Worm (Caenorhabditis elegans): ENCODE data around the gene sth-1.

Gene sth-1

ce11 chrV:8022040-8022439 is 29.9 kb upstream of the sth-1 start, which contains the start of gene ech-3:
ech-3 (plus strand) TSS chrV:8022217.
- TF ChIP-seq pqm-1 (tag; optimal IDR thresholded peaks at IDR 0.05) (peak; percentile 21), ceh-16 (tag; optimal IDR thresholded peaks at IDR 0.05) (no peak), skn-1 (tag; optimal IDR thresholded peaks at IDR 0.05) (no peak), ama-1 (optimal IDR thresholded peaks at IDR 0.05) (no peak), zag-1 (tag; optimal IDR thresholded peaks at IDR 0.05) (no peak), nhr-237 (tag; optimal IDR thresholded peaks at IDR 0.05) (no peak), nhr-11 (tag; optimal IDR thresholded peaks at IDR 0.05) (no peak), daf-12 (tag; optimal IDR thresholded peaks at IDR 0.05) (no peak), pha-4 (tag; optimal IDR thresholded peaks at IDR 0.05) (peak; percentile 51), elt-1 (tag; optimal IDR thresholded peaks at IDR 0.05) (no peak), ceh-28 (tag; optimal IDR thresholded peaks at IDR 0.05) (peak; percentile 75), nhr-77 (tag; optimal IDR thresholded peaks at IDR 0.05) (no peak), elt-2 (tag; optimal IDR thresholded peaks at IDR 0.05) (peak; percentile 39)

- no peak for TF ChIP-seq ceh-9 (tag; optimal IDR thresholded peaks at IDR 0.05)
- TF ChIP-seq egl-5 (tag; optimal IDR thresholded peaks at IDR 0.05) = no peak
- peak; percentile 28 for TF ChIP-seq nfya-1 (tag; optimal IDR thresholded peaks at IDR 0.05; ENCODE audit: insufficient read depth)
- no peak for TF ChIP-seq pqm-1 (tag; optimal IDR thresholded peaks at IDR 0.05)
- peak; percentile 2 for TF ChIP-seq lin-15B (tag; optimal IDR thresholded peaks at IDR 0.05)
- peak; percentile 18 for TF ChIP-seq hmg-11 (tag; optimal IDR thresholded peaks at IDR 0.05)
- TF ChIP-seq R02D3.7 (tag; optimal IDR thresholded peaks at IDR 0.05) = peak; percentile 89
- no peak for TF ChIP-seq nhr-76 (tag; optimal IDR thresholded peaks at IDR 0.05)
- no peak for TF ChIP-seq lin-39 (tag; optimal IDR thresholded peaks at IDR 0.05)
- no peak for TF ChIP-seq ama-1 (optimal IDR thresholded peaks at IDR 0.05)
- TF ChIP-seq eor-1 (tag; optimal IDR thresholded peaks at IDR 0.05) = no peak
- TF ChIP-seq fkh-2 (tag; optimal IDR thresholded peaks at IDR 0.05) = no peak
- TF ChIP-seq aly-2 (tag; optimal IDR thresholded peaks at IDR 0.05) = no peak
- TF ChIP-seq elt-1 (tag; optimal IDR thresholded peaks at IDR 0.05) = no peak
- no peak for TF ChIP-seq nhr-77 (tag; optimal IDR thresholded peaks at IDR 0.05)
- TF ChIP-seq unc-62 (GFP tag; optimal IDR thresholded peaks at IDR 0.05) = no peak
- no peak for TF ChIP-seq ceh-28 (tag; optimal IDR thresholded peaks at IDR 0.05)
- peak; percentile 30 for TF ChIP-seq pha-4 (tag; optimal IDR thresholded peaks at IDR 0.05)
- TF ChIP-seq fkh-10 (GFP tag; optimal IDR thresholded peaks at IDR 0.05) = no peak
Observed at ce11 chrV:8024752-8025151, 27.2 kb upstream of the sth-1 start, which contains the start of gene F43H9.3. F43H9.3 (minus strand) TSS chrV:8024940.

ce11 chrV:8025259-8025658 is 26.7 kb upstream of the sth-1 start:
- TF ChIP-seq ZK546.5 (tag; optimal IDR thresholded peaks at IDR 0.05) (no peak), nhr-76 (tag; optimal IDR thresholded peaks at IDR 0.05) (no peak), tbx-2 (tag; optimal IDR thresholded peaks at IDR 0.05) (no peak), ceh-16 (tag; optimal IDR thresholded peaks at IDR 0.05) (no peak), pqm-1 (tag; optimal IDR thresholded peaks at IDR 0.05) (no peak), nhr-67 (tag; optimal IDR thresholded peaks at IDR 0.05) (no peak), fkh-2 (tag; optimal IDR thresholded peaks at IDR 0.05) (no peak), elt-2 (tag; optimal IDR thresholded peaks at IDR 0.05) (no peak), elt-1 (tag; optimal IDR thresholded peaks at IDR 0.05) (peak; percentile 80), nhr-43 (tag; optimal IDR thresholded peaks at IDR 0.05; ENCODE audit: poor library complexity, severe bottlenecking) (peak; percentile 2), skn-1 (tag; optimal IDR thresholded peaks at IDR 0.05) (no peak), nhr-25 (tag; optimal IDR thresholded peaks at IDR 0.05) (peak; percentile 3), elt-3 (tag; optimal IDR thresholded peaks at IDR 0.05) (no peak), ceh-82 (tag; optimal IDR thresholded peaks at IDR 0.05) (no peak), egl-5 (tag; optimal IDR thresholded peaks at IDR 0.05) (no peak)

DNA sequence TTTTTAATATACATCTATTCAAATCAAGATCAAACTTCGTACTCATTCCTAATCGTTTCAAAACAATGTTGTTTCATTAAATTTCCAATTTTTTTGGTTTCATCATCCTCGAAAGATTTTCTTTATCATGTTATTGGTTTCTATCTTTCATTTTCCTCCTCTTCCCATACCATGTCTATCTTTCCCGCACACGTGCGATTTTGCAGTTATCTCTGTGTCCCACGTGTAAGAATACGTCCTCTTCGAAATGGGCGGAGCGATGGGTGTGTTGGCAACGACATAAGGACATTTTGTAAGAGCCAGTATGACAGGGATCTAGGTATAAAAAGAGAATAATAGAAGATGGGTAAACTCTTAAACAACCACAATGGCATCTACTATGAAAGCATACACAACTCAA is 25.6 kb upstream of the sth-1 start, which contains the start of gene F43H9.4:
Gene F43H9.4 (plus strand): TSS at position 366 of the 400 bp plus-strand sequence.
- no peak for TF ChIP-seq fos-1 (tag; optimal IDR thresholded peaks at IDR 0.05)
- no peak for TF ChIP-seq unc-62 (GFP tag; optimal IDR thresholded peaks at IDR 0.05)
- TF ChIP-seq snpc-4 (tag; optimal IDR thresholded peaks at IDR 0.05) = no peak
- no peak for TF ChIP-seq nhr-77 (tag; optimal IDR thresholded peaks at IDR 0.05)
- no peak for TF ChIP-seq nhr-12 (tag; optimal IDR thresholded peaks at IDR 0.05)
- TF ChIP-seq ztf-4 (tag; optimal IDR thresholded peaks at IDR 0.05) = no peak
- TF ChIP-seq lsy-12 (tag; optimal IDR thresholded peaks at IDR 0.05) = no peak
- TF ChIP-seq hmg-11 (tag; optimal IDR thresholded peaks at IDR 0.05) = no peak
- peak; percentile 28 for TF ChIP-seq nhr-23 (tag; optimal IDR thresholded peaks at IDR 0.05)
- TF ChIP-seq jun-1 (tag; optimal IDR thresholded peaks at IDR 0.05) = no peak
- TF ChIP-seq nfya-1 (tag; optimal IDR thresholded peaks at IDR 0.05; ENCODE audit: insufficient read depth) = no peak
- peak in 1 of 3 experiments; percentile 10 for TF ChIP-seq elt-3 (tag; optimal IDR thresholded peaks at IDR 0.05)
- TF ChIP-seq nhr-43 (tag; optimal IDR thresholded peaks at IDR 0.05; ENCODE audit: poor library complexity, severe bottlenecking) = peak; percentile 85
- peak; percentile 49 for TF ChIP-seq mdl-1 (tag; optimal IDR thresholded peaks at IDR 0.05)
- no peak for TF ChIP-seq ceh-16 (tag; optimal IDR thresholded peaks at IDR 0.05)
- TF ChIP-seq pqm-1 (tag; optimal IDR thresholded peaks at IDR 0.05) = no peak
- no peak for TF ChIP-seq nhr-67 (tag; optimal IDR thresholded peaks at IDR 0.05)
